Worm (Caenorhabditis elegans) whole organism, L1 larva: Measurements from ENCODE around the gene C04G6.6.

ENCODE experiments used
- grh-1 ChIP-seq: fragments of 200-800 bp; sonication (Bioruptor generic); IDR thresholded peaks from 2 replicates; pipeline ENCODE4 v1.3.6; 2022; ENCODE audit warnings: missing genetic modification reagents, missing genetic modification characterization, missing compliant biosample characterization
- mdl-1 ChIP-seq, 2 experiments: fragments of 150-350 bp; optimal IDR thresholded peaks; 2 replicates each; lab custom pipeline; 2014 to 2017; ENCODE audit warnings: missing biosample characterization in 2 of 2, missing genetic modification characterization in 2 of 2, inconsistent platforms in 1 of 2
- nhr-11 ChIP-seq: fragments of 150-350 bp; optimal IDR thresholded peaks from 2 replicates; lab custom pipeline; 2014; ENCODE audit warnings: missing biosample characterization, missing genetic modification characterization
- nhr-28 ChIP-seq: fragments of 150-350 bp; optimal IDR thresholded peaks from 2 replicates; lab custom pipeline; 2014; ENCODE audit warnings: missing biosample characterization, missing genetic modification characterization
- nhr-47 ChIP-seq: sonication (generic microtip); optimal IDR thresholded peaks from 2 replicates; lab custom pipeline; 2016; ENCODE audit warnings: mild to moderate bottlenecking, missing genetic modification characterization, moderate library complexity, missing compliant biosample characterization
- sup-37 ChIP-seq: fragments of 200-800 bp; sonication (Bioruptor generic); optimal IDR thresholded peaks from 2 replicates; lab custom pipeline; 2018; ENCODE audit warnings: mild to moderate bottlenecking, missing genetic modification characterization, missing compliant biosample characterization

DNA sequence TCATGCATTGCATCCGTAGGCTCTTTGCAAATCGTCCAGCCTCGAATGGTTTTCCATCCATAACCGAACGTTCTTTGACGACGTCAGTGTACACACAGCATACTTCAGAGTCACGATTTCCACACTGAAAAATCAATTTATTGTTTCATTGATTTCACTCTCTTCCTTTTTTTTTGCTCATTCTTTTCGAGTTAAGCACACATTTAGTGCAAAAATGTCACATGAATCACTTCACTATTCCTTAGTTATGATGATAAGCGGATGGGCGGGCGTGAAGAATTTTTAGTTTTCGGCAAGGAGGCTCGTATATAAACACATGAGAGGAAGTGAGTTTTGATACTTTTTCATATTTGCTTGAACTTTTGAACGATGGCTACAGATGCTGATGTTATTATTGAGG, 14.1 kb downstream of the C04G6.6 start, which contains the start of gene txt-9:
- TF ChIP-seq nhr-11 (tag; lab: Kevin White, UChicago), result no peak
- no peak for TF ChIP-seq mdl-1 (tag; optimal IDR thresholded peaks at IDR 0.05; lab: Kevin White, UChicago)
- TF ChIP-seq sup-37 (GFP tag; lab: Kevin White, UChicago), result no peak
- no peak for TF ChIP-seq nhr-47 (tag; lab: Kevin White, UChicago)
- no peak for TF ChIP-seq nhr-28 (tag; lab: Kevin White, UChicago)
- no peak for TF ChIP-seq grh-1 (GFP tag; lab: Robert Waterston, UW)
